Worm (Caenorhabditis elegans): ENCODE results near the gene W09D10.4.

DNA sequence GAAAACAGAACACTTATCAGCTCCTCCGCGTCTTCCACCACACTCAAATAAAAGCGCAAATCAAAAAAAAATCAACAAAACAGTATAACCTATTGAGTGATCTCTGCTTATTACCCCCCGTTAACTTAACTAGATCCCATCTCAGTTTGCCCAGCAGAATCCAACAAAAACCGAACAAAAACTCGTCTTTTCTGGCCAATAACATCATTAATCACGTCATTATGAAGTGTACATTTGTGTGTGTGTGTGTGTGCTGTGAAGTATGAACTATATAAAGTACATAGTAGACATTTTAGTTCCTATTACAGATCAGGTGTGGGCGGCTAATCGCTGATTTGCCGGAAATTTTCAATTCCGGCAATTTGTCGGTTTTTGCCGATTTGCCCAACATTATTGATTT is 2.1 kb upstream of the W09D10.4 start:
- TF ChIP-seq set-16 (GFP tag; IDR thresholded peaks at IDR 0.05), result no peak
- no peak for TF ChIP-seq jun-1 (tag; optimal IDR thresholded peaks at IDR 0.05)
- TF ChIP-seq unc-39 (tag; optimal IDR thresholded peaks at IDR 0.05), result no peak

Data from whole organism, L4 larva.